Fruit fly (Drosophila melanogaster): Measurements from ENCODE around the gene bou.
A peak's percentile ranks its signal among the peaks of the same experiment; 100 is the strongest.

bou gene

dm6 chrX:6983500-6984320, 2.6 kb upstream of the bou start:
- TF ChIP-seq CG8478 (optimal IDR thresholded peaks at IDR 0.05) (no peak), usp (GFP tag; optimal IDR thresholded peaks at IDR 0.05) (no peak), psq (optimal IDR thresholded peaks at IDR 0.05) (no peak), pan (optimal IDR thresholded peaks at IDR 0.05) (no peak), EcR (GFP tag; optimal IDR thresholded peaks at IDR 0.05) (no peak), Dll (optimal IDR thresholded peaks at IDR 0.05) (no peak)

- peak; percentile 92 for TF ChIP-seq pan (optimal IDR thresholded peaks at IDR 0.05)
- TF ChIP-seq psq (optimal IDR thresholded peaks at IDR 0.05), result no peak
- TF ChIP-seq CG8478 (optimal IDR thresholded peaks at IDR 0.05), result no peak
- peak; percentile 34 to 81 for TF ChIP-seq EcR (GFP tag; optimal IDR thresholded peaks at IDR 0.05)
- TF ChIP-seq Dll (optimal IDR thresholded peaks at IDR 0.05), result no peak
Observed at dm6 chrX:6985182-6985851, 969 bp upstream of the bou start.

- TF ChIP-seq CG8478 (optimal IDR thresholded peaks at IDR 0.05) (no peak), Dll (optimal IDR thresholded peaks at IDR 0.05) (no peak), psq (optimal IDR thresholded peaks at IDR 0.05) (no peak), pan (optimal IDR thresholded peaks at IDR 0.05) (no peak), usp (GFP tag; optimal IDR thresholded peaks at IDR 0.05) (no peak), EcR (GFP tag; optimal IDR thresholded peaks at IDR 0.05) (no peak)
Observed at dm6 chrX:6987091-6987490, 805 bp downstream of the bou start.

- TF ChIP-seq psq (optimal IDR thresholded peaks at IDR 0.05), result no peak
- no peak for TF ChIP-seq EcR (GFP tag; optimal IDR thresholded peaks at IDR 0.05)
- no peak for TF ChIP-seq CG8478 (optimal IDR thresholded peaks at IDR 0.05)
- TF ChIP-seq Dll (optimal IDR thresholded peaks at IDR 0.05), result no peak
- no peak for TF ChIP-seq pan (optimal IDR thresholded peaks at IDR 0.05)
- no peak for TF ChIP-seq usp (GFP tag; optimal IDR thresholded peaks at IDR 0.05)
Observed at dm6 chrX:6988082-6988481, 1.8 kb downstream of the bou start.

dm6 chrX:6988632-6989338, 2.5 kb downstream of the bou start:
- TF ChIP-seq EcR (GFP tag; optimal IDR thresholded peaks at IDR 0.05) (no peak), pan (optimal IDR thresholded peaks at IDR 0.05) (no peak), psq (optimal IDR thresholded peaks at IDR 0.05) (no peak), CG8478 (optimal IDR thresholded peaks at IDR 0.05) (no peak), usp (GFP tag; optimal IDR thresholded peaks at IDR 0.05) (no peak), Dll (optimal IDR thresholded peaks at IDR 0.05) (no peak)

- TF ChIP-seq usp (GFP tag; optimal IDR thresholded peaks at IDR 0.05) (no peak), EcR (GFP tag; optimal IDR thresholded peaks at IDR 0.05) (no peak), Dll (optimal IDR thresholded peaks at IDR 0.05) (no peak), CG8478 (optimal IDR thresholded peaks at IDR 0.05) (no peak), pan (optimal IDR thresholded peaks at IDR 0.05) (no peak), psq (optimal IDR thresholded peaks at IDR 0.05) (no peak)
Observed at dm6 chrX:6990105-6990504, 3.8 kb downstream of the bou start.

dm6 chrX:6991286-6991685, 5.0 kb downstream of the bou start, which contains the start of gene ogre:
ogre (minus strand) TSS chrX:6991318.
- TF ChIP-seq Dll (optimal IDR thresholded peaks at IDR 0.05) (no peak), usp (GFP tag; optimal IDR thresholded peaks at IDR 0.05) (no peak), EcR (GFP tag; optimal IDR thresholded peaks at IDR 0.05) (no peak), psq (optimal IDR thresholded peaks at IDR 0.05) (no peak), pan (optimal IDR thresholded peaks at IDR 0.05) (no peak), CG8478 (optimal IDR thresholded peaks at IDR 0.05) (no peak)

dm6 chrX:6993350-6993749, 7.1 kb downstream of the bou start, which contains the start of gene Inx7:
Inx7 (minus strand) TSS chrX:6993612.
- no peak for TF ChIP-seq Dll (optimal IDR thresholded peaks at IDR 0.05)
- no peak for TF ChIP-seq pan (optimal IDR thresholded peaks at IDR 0.05)
- TF ChIP-seq CG8478 (optimal IDR thresholded peaks at IDR 0.05), result no peak
- no peak for TF ChIP-seq psq (optimal IDR thresholded peaks at IDR 0.05)
- TF ChIP-seq usp (GFP tag; optimal IDR thresholded peaks at IDR 0.05), result no peak
- TF ChIP-seq EcR (GFP tag; optimal IDR thresholded peaks at IDR 0.05), result no peak

dm6 chrX:6993753-6994152, 7.5 kb downstream of the bou start:
- TF ChIP-seq psq (optimal IDR thresholded peaks at IDR 0.05), result no peak
- TF ChIP-seq pan (optimal IDR thresholded peaks at IDR 0.05), result no peak

dm6 chrX:6994473-6995179, 8.3 kb downstream of the bou start:
- TF ChIP-seq Dll (optimal IDR thresholded peaks at IDR 0.05) (no peak), EcR (GFP tag; optimal IDR thresholded peaks at IDR 0.05) (no peak), pan (optimal IDR thresholded peaks at IDR 0.05) (no peak), CG8478 (optimal IDR thresholded peaks at IDR 0.05) (no peak), usp (GFP tag; optimal IDR thresholded peaks at IDR 0.05) (no peak), psq (optimal IDR thresholded peaks at IDR 0.05) (no peak)

dm6 chrX:6995258-6995657, 9.0 kb downstream of the bou start:
- TF ChIP-seq CG8478 (optimal IDR thresholded peaks at IDR 0.05), result no peak

All from whole organism.